Worm (Caenorhabditis elegans) whole organism, L2 larva: ENCODE data around the gene EEED8.12.

Experiments used
- C34F6.9 ChIP-seq: fragments of 150-350 bp; optimal IDR thresholded peaks from 2 replicates; lab custom pipeline; 2014; ENCODE audit warnings: missing biosample characterization, missing genetic modification characterization
- F13H6.1 ChIP-seq: sonication (generic microtip); optimal IDR thresholded peaks from 2 replicates; lab custom pipeline; 2016; ENCODE audit warnings: missing genetic modification characterization, missing compliant biosample characterization
- R02D3.7 ChIP-seq: fragments of 150-350 bp; optimal IDR thresholded peaks from 2 replicates; lab custom pipeline; 2014; ENCODE audit warnings: missing biosample characterization, missing genetic modification characterization
- Y55F3AM.14 ChIP-seq: fragments of 200-800 bp; sonication (Bioruptor generic); optimal IDR thresholded peaks from 2 replicates; lab custom pipeline; 2018; ENCODE audit warnings: mild to moderate bottlenecking, missing genetic modification characterization, missing compliant biosample characterization
- ZK546.5 ChIP-seq: sonication (generic microtip); optimal IDR thresholded peaks from 2 replicates; lab custom pipeline; 2017; ENCODE audit warnings: missing biosample characterization, missing genetic modification characterization
- alr-1 ChIP-seq: fragments of 150-350 bp; optimal IDR thresholded peaks from 2 replicates; lab custom pipeline; 2014; ENCODE audit warnings: missing biosample characterization, missing genetic modification characterization
- aly-2 ChIP-seq: fragments of 150-350 bp; optimal IDR thresholded peaks from 2 replicates; lab custom pipeline; 2014; ENCODE audit warnings: missing biosample characterization, missing genetic modification characterization
- ama-1 ChIP-seq: fragments of 150-350 bp; optimal IDR thresholded peaks from 2 replicates; lab custom pipeline; 2018; ENCODE audit warnings: inconsistent platforms
- blmp-1 ChIP-seq: sonication (generic microtip); optimal IDR thresholded peaks from 2 replicates; lab custom pipeline; 2017; ENCODE audit warnings: missing genetic modification characterization, mild to moderate bottlenecking, missing compliant biosample characterization, antibody characterized with exemption, moderate library complexity; ENCODE audit not compliant: insufficient read depth
- ceh-16 ChIP-seq: fragments of 150-350 bp; optimal IDR thresholded peaks from 2 replicates; lab custom pipeline; 2014; ENCODE audit warnings: missing biosample characterization, missing genetic modification characterization
- ceh-82 ChIP-seq: fragments of 150-350 bp; optimal IDR thresholded peaks from 2 replicates; lab custom pipeline; 2014; ENCODE audit warnings: missing biosample characterization, missing genetic modification characterization
- crh-2 ChIP-seq: sonication (generic microtip); optimal IDR thresholded peaks from 2 replicates; lab custom pipeline; 2017; ENCODE audit warnings: missing biosample characterization, missing genetic modification characterization
- dmd-4 ChIP-seq: sonication (generic microtip); optimal IDR thresholded peaks from 2 replicates; lab custom pipeline; 2017; ENCODE audit warnings: missing biosample characterization, missing genetic modification characterization
- egl-27 ChIP-seq: sonication (generic microtip); optimal IDR thresholded peaks from 3 replicates; lab custom pipeline; 2017; ENCODE audit warnings: missing biosample characterization, missing genetic modification reagents, missing genetic modification characterization
- elt-1 ChIP-seq: fragments of 150-350 bp; optimal IDR thresholded peaks from 2 replicates; lab custom pipeline; 2014; ENCODE audit warnings: missing biosample characterization, missing genetic modification characterization
- elt-3 ChIP-seq: sonication (generic microtip); optimal IDR thresholded peaks from 2 replicates; lab custom pipeline; 2017; ENCODE audit warnings: missing biosample characterization, missing genetic modification characterization
- fos-1 ChIP-seq: fragments of 150-350 bp; optimal IDR thresholded peaks from 2 replicates; lab custom pipeline; 2014; ENCODE audit warnings: missing biosample characterization, missing genetic modification characterization
- gmeb-1 ChIP-seq: fragments of 150-350 bp; optimal IDR thresholded peaks from 2 replicates; lab custom pipeline; 2014; ENCODE audit warnings: missing biosample characterization, missing genetic modification characterization
- lin-11 ChIP-seq: fragments of 150-350 bp; sonication (generic microtip); optimal IDR thresholded peaks from 2 replicates; lab custom pipeline; 2014; ENCODE audit warnings: missing biosample characterization, missing genetic modification characterization, inconsistent platforms, mixed read lengths
- lin-13 ChIP-seq: fragments of 150-350 bp; optimal IDR thresholded peaks from 2 replicates; lab custom pipeline; 2014; ENCODE audit warnings: missing biosample characterization, missing genetic modification reagents, missing genetic modification characterization
- lin-39 ChIP-seq: fragments of 150-350 bp; optimal IDR thresholded peaks from 2 replicates; lab custom pipeline; 2014; ENCODE audit warnings: missing biosample characterization, missing genetic modification reagents, missing genetic modification characterization
- lsy-2 ChIP-seq, 2 experiments: fragments of 150-350 bp in 1 of 2; sonication (generic microtip) in 1 of 2; optimal IDR thresholded peaks; 2 replicates each; lab custom pipeline; 2014 to 2017; ENCODE audit warnings: missing biosample characterization in 2 of 2, missing genetic modification characterization in 2 of 2
- mab-5 ChIP-seq: fragments of 150-350 bp; optimal IDR thresholded peaks from 2 replicates; lab custom pipeline; 2014; ENCODE audit warnings: missing biosample characterization, missing genetic modification characterization
- mbf-1 ChIP-seq: sonication (generic microtip); optimal IDR thresholded peaks from 2 replicates; lab custom pipeline; 2017; ENCODE audit warnings: missing biosample characterization, missing genetic modification characterization
- mdl-1 ChIP-seq, 2 experiments: fragments of 150-350 bp in 1 of 2; sonication (generic microtip) in 1 of 2; optimal IDR thresholded peaks; 2 replicates each; lab custom pipeline; 2017; ENCODE audit warnings: missing biosample characterization in 2 of 2, missing genetic modification characterization in 2 of 2
- nhr-10 ChIP-seq: sonication (generic microtip); optimal IDR thresholded peaks from 2 replicates; lab custom pipeline; 2017; ENCODE audit warnings: missing biosample characterization, missing genetic modification characterization
- nhr-11 ChIP-seq: fragments of 150-350 bp; optimal IDR thresholded peaks from 2 replicates; lab custom pipeline; 2014; ENCODE audit warnings: missing biosample characterization, missing genetic modification characterization
- nhr-12 ChIP-seq: fragments of 150-350 bp; optimal IDR thresholded peaks from 2 replicates; lab custom pipeline; 2014; ENCODE audit warnings: missing biosample characterization, missing genetic modification characterization
- nhr-129 ChIP-seq: fragments of 150-350 bp; optimal IDR thresholded peaks from 2 replicates; lab custom pipeline; 2014; ENCODE audit warnings: missing biosample characterization, missing genetic modification characterization
- nhr-21 ChIP-seq: fragments of 150-350 bp; optimal IDR thresholded peaks from 2 replicates; lab custom pipeline; 2014; ENCODE audit warnings: missing biosample characterization, missing genetic modification characterization
- nhr-23 ChIP-seq: fragments of 150-350 bp; optimal IDR thresholded peaks from 2 replicates; lab custom pipeline; 2014; ENCODE audit warnings: missing biosample characterization, missing genetic modification reagents, missing genetic modification characterization
- nhr-237 ChIP-seq: fragments of 150-350 bp; optimal IDR thresholded peaks from 2 replicates; lab custom pipeline; 2014; ENCODE audit warnings: missing biosample characterization, missing genetic modification characterization
- nhr-25 ChIP-seq: fragments of 150-350 bp; sonication (generic microtip); optimal IDR thresholded peaks from 3 replicates; lab custom pipeline; 2014; ENCODE audit warnings: missing biosample characterization, missing genetic modification characterization
- nhr-6 ChIP-seq: fragments of 150-350 bp; optimal IDR thresholded peaks from 2 replicates; lab custom pipeline; 2014; ENCODE audit warnings: missing biosample characterization, missing genetic modification characterization
- nhr-77 ChIP-seq: fragments of 150-350 bp; optimal IDR thresholded peaks from 2 replicates; lab custom pipeline; 2014; ENCODE audit warnings: missing biosample characterization, missing genetic modification characterization
- peb-1 ChIP-seq: fragments of 150-350 bp; optimal IDR thresholded peaks from 2 replicates; lab custom pipeline; 2014; ENCODE audit warnings: missing biosample characterization, missing genetic modification characterization
- sem-4 ChIP-seq: fragments of 150-350 bp; optimal IDR thresholded peaks from 2 replicates; lab custom pipeline; 2014; ENCODE audit warnings: missing biosample characterization, missing genetic modification reagents, missing genetic modification characterization
- skn-1 ChIP-seq: sonication (generic microtip); optimal IDR thresholded peaks from 2 replicates; lab custom pipeline; 2017; ENCODE audit warnings: missing biosample characterization, missing genetic modification characterization
- sma-3 ChIP-seq: sonication (generic microtip); optimal IDR thresholded peaks from 2 replicates; lab custom pipeline; 2016; ENCODE audit warnings: missing genetic modification reagents, missing genetic modification characterization, missing compliant biosample characterization
- sma-9 ChIP-seq, 2 experiments: fragments of 150-350 bp in 1 of 2; sonication (generic microtip) in 1 of 2; optimal IDR thresholded peaks; 2 replicates each; lab custom pipeline; 2014 to 2016; ENCODE audit warnings: missing genetic modification characterization in 2 of 2, mild to moderate bottlenecking in 1 of 2, missing biosample characterization in 1 of 2, missing compliant biosample characterization in 1 of 2, missing genetic modification reagents in 1 of 2, moderate library complexity in 1 of 2
- snpc-4 ChIP-seq: fragments of 150-350 bp; optimal IDR thresholded peaks from 2 replicates; lab custom pipeline; 2014; ENCODE audit warnings: missing biosample characterization, missing genetic modification characterization
- unc-39 ChIP-seq: fragments of 150-350 bp; optimal IDR thresholded peaks from 2 replicates; lab custom pipeline; 2014; ENCODE audit warnings: missing biosample characterization, missing genetic modification characterization
- unc-55 ChIP-seq: fragments of 150-350 bp; sonication (generic microtip); optimal IDR thresholded peaks from 3 replicates; lab custom pipeline; 2014; ENCODE audit warnings: missing biosample characterization, missing genetic modification reagents, missing genetic modification characterization
- unc-62 ChIP-seq: fragments of 150-350 bp; optimal IDR thresholded peaks from 2 replicates; lab custom pipeline; 2014; ENCODE audit warnings: missing biosample characterization, missing genetic modification reagents, missing genetic modification characterization
- zag-1 ChIP-seq: fragments of 150-350 bp; optimal IDR thresholded peaks from 2 replicates; lab custom pipeline; 2014; ENCODE audit warnings: missing biosample characterization, missing genetic modification characterization
- ztf-1 ChIP-seq: fragments of 200-800 bp; sonication (Bioruptor generic); conservative IDR thresholded peaks from 2 replicates; pipeline ENCODE4 v1.3.6; 2022; ENCODE audit warnings: missing genetic modification characterization, missing compliant biosample characterization
- ztf-11 ChIP-seq: sonication (generic microtip); optimal IDR thresholded peaks from 2 replicates; lab custom pipeline; 2017; ENCODE audit warnings: missing biosample characterization, missing genetic modification characterization
- ztf-4 ChIP-seq: fragments of 150-350 bp; optimal IDR thresholded peaks from 2 replicates; lab custom pipeline; 2014; ENCODE audit warnings: missing biosample characterization, missing genetic modification characterization

Gene EEED8.12

DNA sequence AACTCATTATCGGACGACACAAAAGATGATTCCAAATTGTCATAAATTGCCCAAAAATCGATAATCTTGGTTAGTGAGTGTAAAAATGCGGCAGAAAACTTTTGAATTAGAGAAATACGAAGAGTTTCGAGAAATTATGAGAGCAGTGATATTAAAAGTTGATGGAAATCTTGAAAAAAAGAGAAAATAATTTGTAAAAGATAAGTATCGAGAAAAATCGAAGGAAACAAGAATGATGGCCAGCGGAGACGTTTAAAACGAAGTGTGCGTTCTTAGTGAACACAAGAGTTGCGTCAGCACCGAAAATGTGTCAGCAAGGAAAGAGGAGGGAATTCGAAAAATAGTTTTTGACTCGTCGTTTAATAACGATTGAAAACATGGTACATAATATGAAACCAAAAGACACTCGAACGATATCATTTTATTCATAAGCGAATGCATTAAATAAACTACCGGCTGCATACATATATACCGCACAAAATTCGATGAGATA, 18.9 kb downstream of the EEED8.12 start, which contains the start of gene ndx-6:
Gene ndx-6 (minus strand): TSS at position 51 of the 493 bp plus-strand sequence.
- TF ChIP-seq crh-2 (tag; lab: Kevin White, UChicago) (peak; percentile 90), blmp-1 (tag; lab: Kevin White, UChicago) (peak; percentile 56), ztf-11 (no peak), R02D3.7 (peak; percentile 40), sma-9 (GFP tag; optimal IDR thresholded peaks at IDR 0.05; lab: Kevin White, UChicago) (peak; percentile 87), sma-9 (tag; optimal IDR thresholded peaks at IDR 0.05; lab: Kevin White, UChicago) (no peak), ceh-82 (tag; lab: Kevin White, UChicago) (no peak), Y55F3AM.14 (GFP tag; lab: Kevin White, UChicago) (no peak), mab-5 (tag; lab: Kevin White, UChicago) (peak; percentile 84), nhr-10 (tag; lab: Kevin White, UChicago) (no peak), ama-1 (peak; percentile 62), fos-1 (tag; lab: Kevin White, UChicago) (peak; percentile 85), zag-1 (peak; percentile 35), ztf-4 (tag; lab: Kevin White, UChicago) (peak; percentile 73), lin-13 (GFP tag; lab: Kevin White, UChicago) (peak; percentile 83), nhr-25 (tag; lab: Kevin White, UChicago) (peak; percentile 85), nhr-6 (tag; lab: Kevin White, UChicago) (peak; percentile 79), ztf-1 (GFP tag; lab: Robert Waterston, UW) (no peak), C34F6.9 (tag; lab: Kevin White, UChicago) (peak; percentile 88), sma-3 (GFP tag; lab: Kevin White, UChicago) (peak; percentile 88), gmeb-1 (tag; lab: Kevin White, UChicago) (peak; percentile 98), lin-11 (tag; lab: Kevin White, UChicago) (peak; percentile 45), mdl-1 (tag; optimal IDR thresholded peaks at IDR 0.05; lab: Kevin White, UChicago) (no peak), ceh-16 (tag; lab: Kevin White, UChicago) (peak; percentile 68), alr-1 (tag; lab: Kevin White, UChicago) (no peak), nhr-12 (tag; lab: Kevin White, UChicago) (no peak), nhr-11 (tag; lab: Kevin White, UChicago) (no peak), ZK546.5 (tag; lab: Kevin White, UChicago) (no peak), mbf-1 (tag; lab: Kevin White, UChicago) (no peak), snpc-4 (tag; lab: Kevin White, UChicago) (peak; percentile 80), lsy-2 (tag; optimal IDR thresholded peaks at IDR 0.05; lab: Kevin White, UChicago) (peak; percentile 79 to 93), skn-1 (tag; lab: Kevin White, UChicago) (peak; percentile 37), nhr-237 (tag; lab: Kevin White, UChicago) (no peak), sem-4 (tag; lab: Kevin White, UChicago) (peak; percentile 60), nhr-23 (tag; lab: Kevin White, UChicago) (no peak), unc-62 (GFP tag; lab: Kevin White, UChicago) (no peak), unc-39 (tag; lab: Kevin White, UChicago) (no peak), aly-2 (no peak), lin-39 (tag; lab: Kevin White, UChicago) (no peak), elt-1 (tag; lab: Kevin White, UChicago) (no peak), F13H6.1 (tag; lab: Kevin White, UChicago) (peak; percentile 81), peb-1 (no peak), nhr-21 (tag; lab: Kevin White, UChicago) (peak; percentile 70), dmd-4 (tag; lab: Kevin White, UChicago) (no peak), nhr-129 (tag; lab: Kevin White, UChicago) (peak; percentile 92), egl-27 (tag; lab: Kevin White, UChicago) (peak; percentile 36), unc-55 (GFP tag; lab: Kevin White, UChicago) (peak; percentile 95), nhr-77 (tag; lab: Kevin White, UChicago) (peak; percentile 74), elt-3 (tag; lab: Kevin White, UChicago) (no peak)
